Fruit fly (Drosophila melanogaster) S2 (cell line): Measurements from ENCODE around the gene Nufip.

Experiments
- CG8478 ChIP-seq: fragments of >200 bp; optimal IDR thresholded peaks from 2 replicates; lab custom pipeline; 2018
- CTCF ChIP-seq, 2 experiments: fragments of >200 bp; optimal IDR thresholded peaks; 2 replicates each; lab custom pipeline; 2018

- no peak for TF ChIP-seq CTCF (optimal IDR thresholded peaks at IDR 0.05; lab: Kevin White, UChicago)
- TF ChIP-seq CG8478 = no peak
Measured at dm6 chr3L:18769782-18770181, 21.6 kb upstream of the Nufip start.
